Fruit fly (Drosophila melanogaster) whole organism, prepupa: ENCODE data around the gene betaCOP.
A peak's percentile ranks its signal among the peaks of the same experiment; 100 is the strongest.

Experiments used
- CG10631 ChIP-seq: fragments of 200-800 bp; sonication (Bioruptor generic); optimal IDR thresholded peaks from 2 replicates; lab custom pipeline; 2016; ENCODE audit warnings: missing biosample characterization, missing genetic modification characterization
- CG10669 ChIP-seq: fragments of 200-800 bp; sonication (Bioruptor generic); optimal IDR thresholded peaks from 3 replicates; lab custom pipeline; 2018; ENCODE audit warnings: missing biosample characterization, mild to moderate bottlenecking, missing genetic modification characterization, moderate library complexity
- CG11294 ChIP-seq: fragments of 200-800 bp; sonication (Bioruptor generic); IDR thresholded peaks from 2 replicates; pipeline ENCODE4 v1.3.6; 2022; ENCODE audit warnings: missing biosample characterization, missing genetic modification characterization
- CG15336 ChIP-seq: fragments of 200-800 bp; sonication (Bioruptor generic); IDR thresholded peaks from 2 replicates; pipeline ENCODE4 v1.3.6; 2022; ENCODE audit warnings: missing biosample characterization, missing genetic modification characterization
- CG1621 ChIP-seq: fragments of 200-800 bp; sonication (Bioruptor generic); optimal IDR thresholded peaks from 3 replicates; lab custom pipeline; 2018; ENCODE audit warnings: missing biosample characterization, mild to moderate bottlenecking, missing genetic modification characterization
- CG3032 ChIP-seq: fragments of 200-800 bp; optimal IDR thresholded peaks from 2 replicates; lab custom pipeline; 2019; ENCODE audit warnings: missing biosample characterization, mild to moderate bottlenecking, missing genetic modification characterization, moderate library complexity
- CG32006 ChIP-seq: fragments of 200-800 bp; sonication (Bioruptor generic); optimal IDR thresholded peaks from 3 replicates; lab custom pipeline; 2017; ENCODE audit warnings: missing biosample characterization, mild to moderate bottlenecking, missing genetic modification characterization
- CG34406 ChIP-seq: fragments of 200-800 bp; sonication (Bioruptor generic); optimal IDR thresholded peaks from 3 replicates; lab custom pipeline; 2016; ENCODE audit warnings: missing biosample characterization, missing genetic modification characterization
- CG6163 ChIP-seq: fragments of 200-800 bp; sonication (Bioruptor generic); IDR thresholded peaks from 3 replicates; pipeline ENCODE4 v1.3.6; 2022; ENCODE audit warnings: missing biosample characterization, missing genetic modification characterization
- CG6792 ChIP-seq: fragments of 200-800 bp; sonication (Bioruptor generic); optimal IDR thresholded peaks from 3 replicates; lab custom pipeline; 2016; ENCODE audit warnings: missing biosample characterization, missing genetic modification characterization
- CG6854 ChIP-seq: fragments of 200-800 bp; sonication (Bioruptor generic); optimal IDR thresholded peaks from 2 replicates; lab custom pipeline; 2017; ENCODE audit warnings: missing biosample characterization, mild to moderate bottlenecking, missing genetic modification characterization
- CG7368 ChIP-seq: fragments of 200-800 bp; sonication (Bioruptor generic); optimal IDR thresholded peaks from 3 replicates; lab custom pipeline; 2016; ENCODE audit warnings: missing biosample characterization, missing genetic modification characterization
- CG8119 ChIP-seq: fragments of 200-800 bp; sonication (Bioruptor generic); IDR thresholded peaks from 3 replicates; pipeline ENCODE4 v1.3.6; 2022; ENCODE audit warnings: missing biosample characterization, missing genetic modification characterization
- CG8319 ChIP-seq: fragments of 200-800 bp; sonication (Bioruptor generic); optimal IDR thresholded peaks from 3 replicates; lab custom pipeline; 2016; ENCODE audit warnings: missing biosample characterization, missing genetic modification characterization
- CG9139 ChIP-seq: fragments of 200-800 bp; sonication (Bioruptor generic); optimal IDR thresholded peaks from 3 replicates; lab custom pipeline; 2017; ENCODE audit warnings: missing biosample characterization, mild to moderate bottlenecking, missing genetic modification characterization
- Eip75B ChIP-seq: fragments of 200-800 bp; sonication (Bioruptor generic); optimal IDR thresholded peaks from 3 replicates; lab custom pipeline; 2016; ENCODE audit warnings: missing biosample characterization, missing genetic modification characterization
- Eip78C ChIP-seq: fragments of 200-800 bp; sonication (Bioruptor generic); peaks from one replicate; lab custom pipeline; 2016; ENCODE audit warnings: missing biosample characterization, missing genetic modification characterization
- Eip93F ChIP-seq: fragments of 200-800 bp; sonication (Bioruptor generic); optimal IDR thresholded peaks from 2 replicates; lab custom pipeline; 2016; ENCODE audit warnings: missing biosample characterization, mild to moderate bottlenecking, missing genetic modification characterization
- Ets21C ChIP-seq: fragments of 200-800 bp; sonication (Bioruptor generic); optimal IDR thresholded peaks from 3 replicates; lab custom pipeline; 2016; ENCODE audit warnings: missing biosample characterization, missing genetic modification characterization
- Hr38 ChIP-seq: sonication (Bioruptor generic); optimal IDR thresholded peaks from 2 replicates; lab custom pipeline; 2016; ENCODE audit warnings: missing biosample characterization, missing genetic modification characterization
- Hr39 ChIP-seq: fragments of 200-800 bp; sonication (Bioruptor generic); optimal IDR thresholded peaks from 2 replicates; lab custom pipeline; 2016; ENCODE audit warnings: missing biosample characterization, missing genetic modification characterization
- Hr4 ChIP-seq: fragments of 200-800 bp; sonication (Bioruptor generic); optimal IDR thresholded peaks from 3 replicates; lab custom pipeline; 2016; ENCODE audit warnings: missing biosample characterization, missing genetic modification characterization
- Lpt ChIP-seq: fragments of 200-800 bp; sonication (Bioruptor generic); optimal IDR thresholded peaks from 3 replicates; lab custom pipeline; 2016; ENCODE audit warnings: missing biosample characterization, missing genetic modification characterization
- Met ChIP-seq: fragments of 200-800 bp; sonication (Bioruptor generic); optimal IDR thresholded peaks from 3 replicates; lab custom pipeline; 2016; ENCODE audit warnings: missing biosample characterization, missing genetic modification characterization
- OdsH ChIP-seq: fragments of 200-800 bp; sonication (Bioruptor generic); optimal IDR thresholded peaks from 3 replicates; lab custom pipeline; 2016; ENCODE audit warnings: missing biosample characterization, missing genetic modification characterization
- Smox ChIP-seq: fragments of 200-800 bp; sonication (Bioruptor generic); optimal IDR thresholded peaks from 3 replicates; lab custom pipeline; 2016; ENCODE audit warnings: missing biosample characterization, missing genetic modification characterization
- Sox14 ChIP-seq: fragments of 200-800 bp; sonication (Bioruptor generic); optimal IDR thresholded peaks from 3 replicates; lab custom pipeline; 2016; ENCODE audit warnings: missing biosample characterization, missing genetic modification characterization
- Sox15 ChIP-seq: fragments of 200-800 bp; sonication (Bioruptor generic); optimal IDR thresholded peaks from 3 replicates; lab custom pipeline; 2016; ENCODE audit warnings: missing biosample characterization, missing genetic modification characterization
- achi ChIP-seq: fragments of 200-800 bp; sonication (Bioruptor generic); optimal IDR thresholded peaks from 3 replicates; lab custom pipeline; 2016; ENCODE audit warnings: missing biosample characterization, missing genetic modification characterization
- acj6 ChIP-seq: fragments of 200-800 bp; sonication (Bioruptor generic); optimal IDR thresholded peaks from 3 replicates; lab custom pipeline; 2016; ENCODE audit warnings: missing biosample characterization, missing genetic modification characterization
- cyc ChIP-seq: fragments of 200-800 bp; sonication (Bioruptor generic); optimal IDR thresholded peaks from 3 replicates; lab custom pipeline; 2016; ENCODE audit warnings: missing biosample characterization, missing genetic modification characterization
- dsx ChIP-seq: fragments of 200-800 bp; optimal IDR thresholded peaks from 3 replicates; lab custom pipeline; 2019; ENCODE audit warnings: missing biosample characterization, mild to moderate bottlenecking, missing genetic modification characterization, moderate library complexity; ENCODE audit not compliant: poor library complexity, severe bottlenecking
- eg ChIP-seq: fragments of 200-800 bp; sonication (Bioruptor generic); IDR thresholded peaks from 3 replicates; pipeline ENCODE4 v1.3.6; 2022; ENCODE audit warnings: missing biosample characterization, missing genetic modification characterization
- esn ChIP-seq: fragments of 200-800 bp; sonication (Bioruptor generic); optimal IDR thresholded peaks from 2 replicates; lab custom pipeline; 2016; ENCODE audit warnings: missing biosample characterization, mild to moderate bottlenecking, missing genetic modification characterization, moderate library complexity
- fkh ChIP-seq: fragments of 200-800 bp; sonication (Bioruptor generic); optimal IDR thresholded peaks from 3 replicates; lab custom pipeline; 2017; ENCODE audit warnings: missing biosample characterization, mild to moderate bottlenecking, missing genetic modification characterization, moderate library complexity
- lz ChIP-seq: fragments of 200-800 bp; sonication (Bioruptor generic); optimal IDR thresholded peaks from 3 replicates; lab custom pipeline; 2016; ENCODE audit warnings: missing biosample characterization, missing genetic modification characterization
- net ChIP-seq: fragments of 200-800 bp; sonication (Bioruptor generic); optimal IDR thresholded peaks from 3 replicates; lab custom pipeline; 2016; ENCODE audit warnings: missing biosample characterization, missing genetic modification characterization
- pdm3 ChIP-seq: fragments of 200-800 bp; sonication (Bioruptor generic); optimal IDR thresholded peaks from 3 replicates; lab custom pipeline; 2016; ENCODE audit warnings: missing biosample characterization, missing genetic modification characterization
- salr ChIP-seq, 2 experiments: fragments of 200-800 bp; sonication (Bioruptor generic); optimal IDR thresholded peaks; 3 replicates each; lab custom pipeline; 2016 to 2018; ENCODE audit warnings: missing biosample characterization in 2 of 2, missing genetic modification characterization in 2 of 2, mild to moderate bottlenecking in 1 of 2
- spab ChIP-seq: fragments of 200-800 bp; sonication (Bioruptor generic); optimal IDR thresholded peaks from 2 replicates; lab custom pipeline; 2017; ENCODE audit warnings: missing biosample characterization, mild to moderate bottlenecking, missing genetic modification characterization, missing genetic modification reagents
- ss ChIP-seq, 2 experiments: fragments of 200-800 bp; sonication (Bioruptor generic); optimal IDR thresholded peaks; 2 replicates in 1 of 2; 3 replicates in 1 of 2; lab custom pipeline; 2017 to 2018; ENCODE audit warnings: mild to moderate bottlenecking in 2 of 2, missing biosample characterization in 2 of 2, missing genetic modification characterization in 2 of 2, moderate library complexity in 1 of 2
- svp ChIP-seq: fragments of 200-800 bp; sonication (Bioruptor generic); peaks from one replicate; lab custom pipeline; 2016; ENCODE audit warnings: missing biosample characterization, missing genetic modification characterization
- vri ChIP-seq: fragments of 200-800 bp; sonication (Bioruptor generic); optimal IDR thresholded peaks from 3 replicates; lab custom pipeline; 2016; ENCODE audit warnings: missing biosample characterization, mild to moderate bottlenecking, missing genetic modification characterization

Gene betaCOP

dm6 chrX:18379791-18380190 lies 5.3 kb downstream of the betaCOP start, which contains the start of the genes por and CG6179:
Gene por, minus strand, starts transcription at chrX:18379854.
Gene CG6179, plus strand, starts transcription at chrX:18380082.
- TF ChIP-seq CG7368 (GFP tag; lab: Kevin White, UChicago) (no peak), salr (GFP tag; optimal IDR thresholded peaks at IDR 0.05; lab: Kevin White, UChicago) (no peak), CG1621 (tag; lab: Kevin White, UChicago) (peak; percentile 32), lz (GFP tag; lab: Kevin White, UChicago) (no peak)

- TF ChIP-seq fkh (GFP tag; lab: Kevin White, UChicago) (peak; percentile 84), CG6792 (GFP tag; lab: Kevin White, UChicago) (no peak), CG6854 (GFP tag; lab: Kevin White, UChicago) (no peak), eg (no peak), CG8119 (GFP tag; lab: Robert Waterston, UW) (no peak), CG11294 (GFP tag; lab: Robert Waterston, UW) (no peak), OdsH (GFP tag; lab: Kevin White, UChicago) (no peak), Eip93F (GFP tag; lab: Kevin White, UChicago) (no peak)
Measured at dm6 chrX:18374421-18374935, 10.6 kb downstream of the betaCOP start.

dm6 chrX:18370775-18371735 lies 14.0 kb downstream of the betaCOP start:
- TF ChIP-seq CG8319 (GFP tag; lab: Kevin White, UChicago), result peak; percentile 21
- no peak for TF ChIP-seq Ets21C
- no peak for TF ChIP-seq Smox
- peak; percentile 84 for TF ChIP-seq CG6854 (GFP tag; lab: Kevin White, UChicago)
- TF ChIP-seq CG9139 (GFP tag; lab: Kevin White, UChicago), result peak; percentile 92
- TF ChIP-seq CG15336 (GFP tag; lab: Robert Waterston, UW), result peak; percentile 84
- TF ChIP-seq CG3032, result peak; percentile 66
- peak; percentile 11 for TF ChIP-seq Hr39 (GFP tag; lab: Kevin White, UChicago)
- TF ChIP-seq cyc (GFP tag; lab: Kevin White, UChicago), result peak; percentile 12
- TF ChIP-seq achi (GFP tag; lab: Kevin White, UChicago), result peak; percentile 51
- TF ChIP-seq CG34406 (GFP tag; lab: Kevin White, UChicago), result peak; percentile 63
- no peak for TF ChIP-seq Sox15 (GFP tag; lab: Kevin White, UChicago)
- TF ChIP-seq OdsH (GFP tag; lab: Kevin White, UChicago), result no peak
- no peak for TF ChIP-seq pdm3 (GFP tag; lab: Kevin White, UChicago)
- TF ChIP-seq Lpt (GFP tag; lab: Kevin White, UChicago), result peak; percentile 78
- peak; percentile 85 for TF ChIP-seq CG8119 (GFP tag; lab: Robert Waterston, UW)
- peak; percentile 92 for TF ChIP-seq CG6163 (GFP tag; lab: Robert Waterston, UW)
- peak; percentile 80 for TF ChIP-seq Eip78C (GFP tag; lab: Kevin White, UChicago)
- peak; percentile 81 for TF ChIP-seq vri (GFP tag; lab: Kevin White, UChicago)
- TF ChIP-seq Eip75B (GFP tag; lab: Kevin White, UChicago), result no peak
- TF ChIP-seq dsx (GFP tag; lab: Kevin White, UChicago), result peak; percentile 77
- peak; percentile 82 for TF ChIP-seq spab (GFP tag; lab: Kevin White, UChicago)
- no peak for TF ChIP-seq CG32006 (GFP tag; lab: Kevin White, UChicago)
- peak; percentile 75 for TF ChIP-seq CG7368 (GFP tag; lab: Kevin White, UChicago)
- no peak for TF ChIP-seq Met (GFP tag; lab: Kevin White, UChicago)
- TF ChIP-seq Hr38 (GFP tag; lab: Kevin White, UChicago), result no peak
- TF ChIP-seq CG10631 (GFP tag; lab: Kevin White, UChicago), result no peak
- TF ChIP-seq CG1621 (tag; lab: Kevin White, UChicago), result peak; percentile 80
- TF ChIP-seq Sox14, result peak; percentile 59
- peak; percentile 96 to 97 for TF ChIP-seq ss (GFP tag; optimal IDR thresholded peaks at IDR 0.05; lab: Kevin White, UChicago)
- TF ChIP-seq lz (GFP tag; lab: Kevin White, UChicago), result no peak
- TF ChIP-seq acj6 (GFP tag; lab: Kevin White, UChicago), result no peak
- peak; percentile 68 for TF ChIP-seq Eip93F (GFP tag; lab: Kevin White, UChicago)
- peak; percentile 66 for TF ChIP-seq net
- TF ChIP-seq esn, result peak; percentile 56
- TF ChIP-seq svp (GFP tag; lab: Kevin White, UChicago), result no peak
- TF ChIP-seq fkh (GFP tag; lab: Kevin White, UChicago), result peak; percentile 86
- TF ChIP-seq CG11294 (GFP tag; lab: Robert Waterston, UW), result peak; percentile 33; the same call in 1 of the 2 replicates
- peak; percentile 72 for TF ChIP-seq CG10669 (GFP tag; lab: Kevin White, UChicago)
- no peak for TF ChIP-seq Hr4
